3 worm cellular contexts compared by ENCODE assay signal in genomic region chrII:5966637-5967036, ce11.
TF ChIP-seq lines count a peak whose summit lies in the region.

No protein-coding gene starts in this region.

TF ChIP-seq in whole organism, L1 larva, 84 proteins besides CTCF, POLR2A, EP300 and RAD21 (continued from another document):
- TF ChIP-seq unc-30 (tag; optimal IDR thresholded peaks at IDR 0.05; lab: Kevin White, UChicago) = no peak
- peak; percentile 23 to 73 (median 51) for TF ChIP-seq ceh-82 (tag; optimal IDR thresholded peaks at IDR 0.05; lab: Kevin White, UChicago)
- peak; percentile 57 for TF ChIP-seq isw-1 (GFP tag; IDR thresholded peaks at IDR 0.05; lab: Robert Waterston, UW)
- TF ChIP-seq mab-9 (GFP tag; IDR thresholded peaks at IDR 0.05; lab: Robert Waterston, UW) = no peak
- peak; percentile 55 for TF ChIP-seq snpc-4 (tag; optimal IDR thresholded peaks at IDR 0.05; lab: Kevin White, UChicago)
- peak; percentile 59 for TF ChIP-seq nhr-47 (tag; optimal IDR thresholded peaks at IDR 0.05; lab: Kevin White, UChicago)
- peak in 1 of 2 experiments; percentile 37 for TF ChIP-seq lsy-2 (tag; optimal IDR thresholded peaks at IDR 0.05; lab: Kevin White, UChicago)
- peak; percentile 73 for TF ChIP-seq lin-14 (GFP tag; optimal IDR thresholded peaks at IDR 0.05; lab: Kevin White, UChicago)
- peak; percentile 93 for TF ChIP-seq fkh-8 (tag; optimal IDR thresholded peaks at IDR 0.05; lab: Kevin White, UChicago)
- peak; percentile 20 to 53 for TF ChIP-seq efl-1 (optimal IDR thresholded peaks at IDR 0.05; lab: Kevin White, UChicago)
- peak in 1 of 2 experiments; percentile 80 for TF ChIP-seq efl-1 (GFP tag; optimal IDR thresholded peaks at IDR 0.05 in 1 of 2; lab: Kevin White, UChicago)
- TF ChIP-seq ceh-88 (GFP tag; IDR thresholded peaks at IDR 0.05; lab: Robert Waterston, UW) = no peak
- TF ChIP-seq tbx-2 (tag; optimal IDR thresholded peaks at IDR 0.05; lab: Kevin White, UChicago) = peak; percentile 35

TF ChIP-seq in whole organism, L2 larva, 48 proteins besides CTCF, POLR2A, EP300 and RAD21 (continued from another document):
- TF ChIP-seq F13H6.1 (tag; optimal IDR thresholded peaks at IDR 0.05; lab: Kevin White, UChicago) = peak; percentile 16

TF ChIP-seq in whole organism, L4 larva, 104 proteins besides CTCF, POLR2A, EP300 and RAD21 (continued from another document):
- TF ChIP-seq hlh-30 (tag; optimal IDR thresholded peaks at IDR 0.05; lab: Kevin White, UChicago; ENCODE audit: insufficient read depth) (peak; percentile 7), unc-62 (GFP tag; optimal IDR thresholded peaks at IDR 0.05 in 1 of 2; lab: Kevin White, UChicago) (peak in 1 of 2 experiments; percentile 37), unc-62 (tag; optimal IDR thresholded peaks at IDR 0.05; lab: Kevin White, UChicago) (no peak), hmg-1.1 (GFP tag; IDR thresholded peaks at IDR 0.05; lab: Robert Waterston, UW) (peak; percentile 31; the same call in 1 of the 2 replicates), nhr-41 (GFP tag; IDR thresholded peaks at IDR 0.05; lab: Robert Waterston, UW) (no peak), snpc-4 (tag; optimal IDR thresholded peaks at IDR 0.05; lab: Kevin White, UChicago) (no peak), nhr-111 (GFP tag; optimal IDR thresholded peaks at IDR 0.05; lab: Kevin White, UChicago) (no peak), ceh-32 (tag; optimal IDR thresholded peaks at IDR 0.05; lab: Kevin White, UChicago; ENCODE audit: poor library complexity) (no peak), saeg-2 (GFP tag; IDR thresholded peaks at IDR 0.05; lab: Robert Waterston, UW) (no peak), zip-11 (GFP tag; IDR thresholded peaks at IDR 0.05; lab: Robert Waterston, UW) (no peak), lin-1 (GFP tag; IDR thresholded peaks at IDR 0.05; lab: Robert Waterston, UW) (no peak), ztf-11 (tag; optimal IDR thresholded peaks at IDR 0.05; lab: Kevin White, UChicago) (no peak), nhr-76 (tag; optimal IDR thresholded peaks at IDR 0.05; lab: Kevin White, UChicago) (no peak), ceh-62 (tag; optimal IDR thresholded peaks at IDR 0.05; lab: Kevin White, UChicago) (no peak), zip-2 (tag; optimal IDR thresholded peaks at IDR 0.05; lab: Kevin White, UChicago) (no peak), fos-1 (tag; optimal IDR thresholded peaks at IDR 0.05; lab: Kevin White, UChicago) (no peak), T20F7.1 (GFP tag; optimal IDR thresholded peaks at IDR 0.05; lab: Kevin White, UChicago) (no peak), aha-1 (tag; lab: Kevin White, UChicago) (peak; percentile 9), daf-19 (GFP tag; conservative IDR thresholded peaks at IDR 0.05; lab: Robert Waterston, UW) (no peak), mep-1 (tag; optimal IDR thresholded peaks at IDR 0.05; lab: Kevin White, UChicago) (peak; percentile 4)
TF ChIP-seq in whole organism, L4 larva: peak in this region for 7.
